Worm (Caenorhabditis elegans): ENCODE measurements around the gene ogdh-1.

The ogdh-1 gene

DNA sequence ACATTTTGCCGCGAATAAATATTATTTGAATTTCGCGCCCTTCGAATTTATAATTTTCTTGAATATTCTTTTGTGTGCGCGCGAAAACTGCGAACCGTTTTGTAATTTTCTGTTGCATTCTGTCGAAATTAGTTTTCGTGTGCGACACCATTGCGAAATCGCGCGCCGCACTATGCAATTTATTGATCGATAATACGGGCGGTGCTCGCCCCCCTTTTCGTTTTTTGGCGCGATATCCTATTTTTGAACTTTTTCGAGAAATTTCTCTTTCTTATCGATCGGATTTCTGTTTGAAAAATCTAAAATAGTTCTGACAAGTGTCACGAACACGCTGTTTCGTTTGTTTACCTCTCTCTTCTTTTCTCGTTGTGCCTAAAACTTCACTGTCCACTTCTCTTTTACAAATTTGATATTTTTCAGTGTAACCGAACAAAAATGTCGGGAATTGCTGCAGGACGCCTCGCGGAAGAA is 53.2 kb downstream of the ogdh-1 start, which contains the start of gene ubc-9 (continued):
- 0 out of 2 replicates have a peak, but pooled peaks have one; percentile 31 for TF ChIP-seq vab-7 (GFP tag; IDR thresholded peaks at IDR 0.05)
- no peak for TF ChIP-seq fos-1 (tag; optimal IDR thresholded peaks at IDR 0.05)
- TF ChIP-seq lin-29 (GFP tag; IDR thresholded peaks at IDR 0.05), result no peak
- no peak for TF ChIP-seq F10B5.3 (tag; optimal IDR thresholded peaks at IDR 0.05)
- TF ChIP-seq nhr-111 (GFP tag; optimal IDR thresholded peaks at IDR 0.05), result no peak
- no peak for TF ChIP-seq daf-19 (GFP tag; conservative IDR thresholded peaks at IDR 0.05)
- TF ChIP-seq zip-11 (GFP tag; IDR thresholded peaks at IDR 0.05), result no peak
- no peak for TF ChIP-seq nhr-237 (tag; optimal IDR thresholded peaks at IDR 0.05)
- no peak for TF ChIP-seq tag-97 (GFP tag; IDR thresholded peaks at IDR 0.05)
- TF ChIP-seq hif-1 (tag; optimal IDR thresholded peaks at IDR 0.05), result peak in 1 of 2 experiments; percentile 75
- no peak for TF ChIP-seq ztf-7 (tag; optimal IDR thresholded peaks at IDR 0.05)
- TF ChIP-seq duxl-1 (tag; optimal IDR thresholded peaks at IDR 0.05; ENCODE audit: poor library complexity), result peak; percentile 31
- peak; percentile 61 for TF ChIP-seq spr-1 (tag; optimal IDR thresholded peaks at IDR 0.05)
- peak; percentile 1 for TF ChIP-seq nhr-6 (tag; optimal IDR thresholded peaks at IDR 0.05)
- TF ChIP-seq lin-39 (tag; optimal IDR thresholded peaks at IDR 0.05), result no peak
- no peak for TF ChIP-seq attf-4 (tag; optimal IDR thresholded peaks at IDR 0.05)
- TF ChIP-seq ZK546.5 (tag; optimal IDR thresholded peaks at IDR 0.05), result no peak
- TF ChIP-seq Y48G9A.11 (GFP tag; IDR thresholded peaks at IDR 0.05), result no peak
- TF ChIP-seq nhr-76 (tag; optimal IDR thresholded peaks at IDR 0.05), result no peak
- TF ChIP-seq ceh-44 (GFP tag; IDR thresholded peaks at IDR 0.05), result no peak
- no peak for TF ChIP-seq zip-2 (tag; optimal IDR thresholded peaks at IDR 0.05)
- peak; percentile 84 for TF ChIP-seq unc-130 (GFP tag; optimal IDR thresholded peaks at IDR 0.05)
- TF ChIP-seq ctbp-1 (GFP tag; IDR thresholded peaks at IDR 0.05), result peak; percentile 56; the same call in 1 of the 2 replicates
- peak; percentile 46 for TF ChIP-seq nhr-28 (tag; optimal IDR thresholded peaks at IDR 0.05)
- TF ChIP-seq saeg-2 (GFP tag; IDR thresholded peaks at IDR 0.05), result no peak
- peak; percentile 84 for TF ChIP-seq mep-1 (tag; optimal IDR thresholded peaks at IDR 0.05)
- TF ChIP-seq F26F4.8 (GFP tag; conservative IDR thresholded peaks at IDR 0.05), result no peak
- TF ChIP-seq daf-12 (tag; optimal IDR thresholded peaks at IDR 0.05), result no peak
- no peak for TF ChIP-seq zag-1 (tag; optimal IDR thresholded peaks at IDR 0.05)
- no peak for TF ChIP-seq zfp-3 (GFP tag; conservative IDR thresholded peaks at IDR 0.05)
- TF ChIP-seq mxl-2 (GFP tag; conservative IDR thresholded peaks at IDR 0.05), result no peak
- no peak for TF ChIP-seq tra-1 (GFP tag; IDR thresholded peaks at IDR 0.05)
- TF ChIP-seq dmd-9 (GFP tag; IDR thresholded peaks at IDR 0.05), result no peak
- TF ChIP-seq ZK337.2 (GFP tag; IDR thresholded peaks at IDR 0.05), result no peak
- TF ChIP-seq skn-1 (tag; optimal IDR thresholded peaks at IDR 0.05), result no peak
- TF ChIP-seq hlh-30 (tag; optimal IDR thresholded peaks at IDR 0.05; ENCODE audit: insufficient read depth), result peak; percentile 58
- peak; percentile 48 for TF ChIP-seq nhr-11 (tag; optimal IDR thresholded peaks at IDR 0.05)
- TF ChIP-seq R02D3.7 (tag; optimal IDR thresholded peaks at IDR 0.05), result no peak
- TF ChIP-seq set-16 (GFP tag; IDR thresholded peaks at IDR 0.05), result no peak
- TF ChIP-seq ceh-32 (tag; optimal IDR thresholded peaks at IDR 0.05; ENCODE audit: poor library complexity), result no peak
- no peak for TF ChIP-seq Y105C5A.15 (GFP tag; IDR thresholded peaks at IDR 0.05)
- TF ChIP-seq F49E8.2 (tag; optimal IDR thresholded peaks at IDR 0.05; ENCODE audit: borderline replicate concordance), result peak; percentile 35
- 0 out of 2 replicates have a peak, but pooled peaks have one; percentile 13 for TF ChIP-seq lin-1 (GFP tag; IDR thresholded peaks at IDR 0.05)
- peak; percentile 20 for TF ChIP-seq fkh-10 (GFP tag; optimal IDR thresholded peaks at IDR 0.05)
- peak; percentile 96 for TF ChIP-seq aha-1 (tag)
- TF ChIP-seq unc-62 (GFP tag; optimal IDR thresholded peaks at IDR 0.05 in 1 of 2), result no peak
- no peak for TF ChIP-seq unc-62 (tag; optimal IDR thresholded peaks at IDR 0.05)
- TF ChIP-seq zfp-2 (tag; optimal IDR thresholded peaks at IDR 0.05), result no peak
- TF ChIP-seq egl-27 (tag; optimal IDR thresholded peaks at IDR 0.05), result no peak
- TF ChIP-seq dmd-6 (GFP tag; IDR thresholded peaks at IDR 0.05), result peak; percentile 51
- TF ChIP-seq D1046.2 (GFP tag; IDR thresholded peaks at IDR 0.05), result no peak
- no peak for TF ChIP-seq ztf-11 (tag; optimal IDR thresholded peaks at IDR 0.05)
- TF ChIP-seq php-3 (GFP tag; IDR thresholded peaks at IDR 0.05), result no peak

Data from whole organism, L4 larva.